Fruit fly (Drosophila melanogaster) whole organism: ENCODE results near the gene Ankle2.

Source experiments
- CG8478 ChIP-seq: fragments of >200 bp; optimal IDR thresholded peaks from 2 replicates; lab custom pipeline; 2018; ENCODE audit warnings: inconsistent platforms
- Dll ChIP-seq: fragments of >200 bp; optimal IDR thresholded peaks from 2 replicates; lab custom pipeline; 2017
- EcR ChIP-seq, 2 experiments: fragments of >200 bp; optimal IDR thresholded peaks; 2 replicates each; lab custom pipeline; 2017; ENCODE audit warnings: missing biosample characterization in 2 of 2, missing genetic modification characterization in 2 of 2, missing genetic modification reagents in 2 of 2
- pan ChIP-seq: fragments of >200 bp; optimal IDR thresholded peaks from 2 replicates; lab custom pipeline; 2017
- psq ChIP-seq: fragments of >200 bp; optimal IDR thresholded peaks from 2 replicates; lab custom pipeline; 2017
- usp ChIP-seq: fragments of >200 bp; optimal IDR thresholded peaks from 2 replicates; lab custom pipeline; 2017; ENCODE audit warnings: missing biosample characterization, missing genetic modification characterization, mixed read lengths

DNA sequence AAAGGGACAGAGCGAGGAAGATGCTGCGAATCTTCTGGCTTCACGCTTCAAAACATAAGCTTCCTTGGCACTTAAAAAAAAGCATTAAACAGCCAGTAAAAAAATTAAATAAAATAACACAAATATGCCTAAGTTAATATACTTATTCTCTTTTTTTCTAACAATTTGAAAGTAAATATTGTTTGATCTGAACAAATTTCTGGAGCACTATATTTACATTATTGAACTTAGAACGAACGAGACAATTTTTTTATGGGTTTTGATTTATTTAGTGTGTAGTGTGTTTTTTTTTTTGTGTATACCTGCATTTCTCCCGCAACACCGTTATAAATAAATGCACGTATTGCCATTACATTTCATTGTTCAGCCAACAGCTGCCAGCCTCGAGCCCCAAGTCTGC is 33.4 kb downstream of the Ankle2 start:
- TF ChIP-seq usp (GFP tag; lab: Kevin White, UChicago) (no peak), CG8478 (lab: Kevin White, UChicago) (no peak), EcR (GFP tag; optimal IDR thresholded peaks at IDR 0.05; lab: Kevin White, UChicago) (no peak), psq (lab: Kevin White, UChicago) (no peak), pan (no peak), Dll (lab: Kevin White, UChicago) (no peak)
